Worm (Caenorhabditis elegans): ENCODE data around the gene F58H1.7.

- TF ChIP-seq tbx-37 (GFP tag; conservative IDR thresholded peaks at IDR 0.05), result no peak
- no peak for TF ChIP-seq ceh-13 (GFP tag; optimal IDR thresholded peaks at IDR 0.05)
- no peak for TF ChIP-seq ama-1 (optimal IDR thresholded peaks at IDR 0.05)
- TF ChIP-seq F13C5.2 (tag; optimal IDR thresholded peaks at IDR 0.05), result no peak
- TF ChIP-seq pes-1 (GFP tag; IDR thresholded peaks at IDR 0.05), result no peak
- no peak for TF ChIP-seq aly-1 (tag; optimal IDR thresholded peaks at IDR 0.05)
- TF ChIP-seq B0310.2 (tag; optimal IDR thresholded peaks at IDR 0.05), result no peak
- no peak for TF ChIP-seq hnd-1 (tag; optimal IDR thresholded peaks at IDR 0.05)
Observed at ce11 chrV:12013298-12013697, 48.7 kb upstream of the F58H1.7 start, which contains the start of gene add-2.
